Worm (Caenorhabditis elegans) whole organism, L4 larva: ENCODE data around the gene lgc-1.

Experiments used
- D1046.2 ChIP-seq: fragments of 200-800 bp; sonication (Bioruptor generic); IDR thresholded peaks from 2 replicates; pipeline ENCODE4 v1.3.6; 2022; ENCODE audit warnings: missing genetic modification characterization, missing compliant biosample characterization
- F26F4.8 ChIP-seq: fragments of 200-800 bp; sonication (Bioruptor generic); conservative IDR thresholded peaks from 2 replicates; pipeline ENCODE4 v1.3.6; 2022; ENCODE audit warnings: missing genetic modification characterization, missing compliant biosample characterization
- F49E8.2 ChIP-seq: sonication (generic microtip); optimal IDR thresholded peaks from 2 replicates; lab custom pipeline; 2016; ENCODE audit warnings: missing compliant biosample characterization, mild to moderate bottlenecking, missing genetic modification characterization, borderline replicate concordance
- Y105C5A.15 ChIP-seq: fragments of 200-800 bp; sonication (Bioruptor generic); IDR thresholded peaks from 2 replicates; pipeline ENCODE4 v1.3.6; 2022; ENCODE audit warnings: missing genetic modification characterization, missing compliant biosample characterization
- Y48G9A.11 ChIP-seq: fragments of 200-800 bp; sonication (Bioruptor generic); IDR thresholded peaks from 2 replicates; pipeline ENCODE4 v1.3.6; 2022; ENCODE audit warnings: missing genetic modification reagents, missing genetic modification characterization, missing compliant biosample characterization
- Y5F2A.4 ChIP-seq: fragments of 200-800 bp; sonication (Bioruptor generic); optimal IDR thresholded peaks from 2 replicates; lab custom pipeline; 2018; ENCODE audit warnings: mild to moderate bottlenecking, missing genetic modification characterization, missing compliant biosample characterization
- ZK546.5 ChIP-seq, 2 experiments: sonication (generic microtip); optimal IDR thresholded peaks; 2 replicates each; lab custom pipeline; 2017; ENCODE audit warnings: missing biosample characterization in 2 of 2, missing genetic modification characterization in 2 of 2
- aha-1 ChIP-seq: fragments of 150-350 bp; peaks from one replicate; lab custom pipeline; 2014; ENCODE audit warnings: missing biosample characterization, missing genetic modification characterization
- aly-2 ChIP-seq: sonication (generic microtip); optimal IDR thresholded peaks from 2 replicates; lab custom pipeline; 2018; ENCODE audit warnings: missing biosample characterization, missing genetic modification characterization
- arid-1 ChIP-seq: fragments of 200-800 bp; sonication (Bioruptor generic); conservative IDR thresholded peaks from 2 replicates; pipeline ENCODE4 v1.3.6; 2022; ENCODE audit warnings: missing genetic modification reagents, missing genetic modification characterization, missing compliant biosample characterization
- ceh-62 ChIP-seq: sonication (generic microtip); optimal IDR thresholded peaks from 2 replicates; lab custom pipeline; 2017; ENCODE audit warnings: missing biosample characterization, missing genetic modification characterization
- dpl-1 ChIP-seq: fragments of 150-350 bp; optimal IDR thresholded peaks from 2 replicates; lab custom pipeline; 2014; ENCODE audit warnings: missing biosample characterization, missing genetic modification reagents, missing genetic modification characterization
- egl-43 ChIP-seq: fragments of 200-800 bp; sonication (Bioruptor generic); IDR thresholded peaks from 2 replicates; pipeline ENCODE4 v1.3.6; 2022; ENCODE audit warnings: missing genetic modification reagents, missing genetic modification characterization, missing compliant biosample characterization
- fkh-10 ChIP-seq: fragments of 150-350 bp; optimal IDR thresholded peaks from 2 replicates; lab custom pipeline; 2014; ENCODE audit warnings: missing biosample characterization, missing genetic modification reagents, missing genetic modification characterization
- gei-8 ChIP-seq: fragments of 200-800 bp; sonication (Bioruptor generic); optimal IDR thresholded peaks from 2 replicates; lab custom pipeline; 2018; ENCODE audit warnings: mild to moderate bottlenecking, missing genetic modification characterization, missing compliant biosample characterization
- hmg-1.1 ChIP-seq: fragments of 200-800 bp; sonication (Bioruptor generic); IDR thresholded peaks from 2 replicates; pipeline ENCODE4 v1.3.6; 2022; ENCODE audit warnings: missing genetic modification reagents, missing genetic modification characterization, missing compliant biosample characterization
- lin-15B ChIP-seq: fragments of 150-350 bp; sonication (generic microtip); optimal IDR thresholded peaks from 3 replicates; lab custom pipeline; 2014; ENCODE audit warnings: missing biosample characterization, missing genetic modification characterization
- lin-29 ChIP-seq: fragments of 200-800 bp; sonication (Bioruptor generic); IDR thresholded peaks from 2 replicates; pipeline ENCODE4 v1.3.6; 2022; ENCODE audit warnings: missing genetic modification reagents, missing genetic modification characterization, missing compliant biosample characterization
- lin-38 ChIP-seq: fragments of 200-800 bp; sonication (Bioruptor generic); IDR thresholded peaks from 2 replicates; pipeline ENCODE4 v1.3.6; 2022; ENCODE audit warnings: missing genetic modification reagents, missing genetic modification characterization, missing compliant biosample characterization
- lir-3 ChIP-seq: sonication (generic microtip); optimal IDR thresholded peaks from 2 replicates; lab custom pipeline; 2016; ENCODE audit warnings: mild to moderate bottlenecking, missing genetic modification characterization, missing compliant biosample characterization
- lsy-2 ChIP-seq, 2 experiments: fragments of 150-350 bp in 1 of 2; sonication (generic microtip) in 1 of 2; optimal IDR thresholded peaks; 2 replicates each; lab custom pipeline; 2014 to 2017; ENCODE audit warnings: missing biosample characterization in 2 of 2, missing genetic modification characterization in 2 of 2
- mdt-29 ChIP-seq: fragments of 200-800 bp; sonication (Bioruptor generic); IDR thresholded peaks from 2 replicates; pipeline ENCODE4 v1.3.6; 2022; ENCODE audit warnings: missing genetic modification reagents, missing genetic modification characterization, missing compliant biosample characterization
- mxl-2 ChIP-seq: fragments of 200-800 bp; sonication (Bioruptor generic); conservative IDR thresholded peaks from 2 replicates; pipeline ENCODE4 v1.3.6; 2022; ENCODE audit warnings: missing genetic modification reagents, missing genetic modification characterization, missing compliant biosample characterization
- nhr-237 ChIP-seq: sonication (generic microtip); optimal IDR thresholded peaks from 2 replicates; lab custom pipeline; 2017; ENCODE audit warnings: missing biosample characterization, missing genetic modification characterization
- nhr-25 ChIP-seq: sonication (generic microtip); optimal IDR thresholded peaks from 2 replicates; lab custom pipeline; 2017; ENCODE audit warnings: missing genetic modification characterization, mild to moderate bottlenecking, missing compliant biosample characterization, antibody characterized with exemption, moderate library complexity, borderline replicate concordance; ENCODE audit not compliant: insufficient read depth
- nhr-28 ChIP-seq: fragments of 150-350 bp; optimal IDR thresholded peaks from 2 replicates; lab custom pipeline; 2014; ENCODE audit warnings: missing biosample characterization, missing genetic modification characterization
- nhr-76 ChIP-seq: fragments of 150-350 bp; optimal IDR thresholded peaks from 2 replicates; lab custom pipeline; 2014; ENCODE audit warnings: missing biosample characterization, missing genetic modification characterization
- set-16 ChIP-seq: fragments of 200-800 bp; sonication (Bioruptor generic); IDR thresholded peaks from 2 replicates; pipeline ENCODE4 v1.3.6; 2022; ENCODE audit warnings: missing genetic modification reagents, missing genetic modification characterization, missing compliant biosample characterization
- snpc-1.2 ChIP-seq: fragments of 200-800 bp; sonication (Bioruptor generic); IDR thresholded peaks from 2 replicates; pipeline ENCODE4 v1.3.6; 2022; ENCODE audit warnings: missing genetic modification reagents, missing genetic modification characterization, missing compliant biosample characterization
- spr-1 ChIP-seq: sonication (generic microtip); optimal IDR thresholded peaks from 2 replicates; lab custom pipeline; 2016; ENCODE audit warnings: mild to moderate bottlenecking, missing genetic modification characterization, missing compliant biosample characterization
- spr-3 ChIP-seq: fragments of 200-800 bp; sonication (Bioruptor generic); optimal IDR thresholded peaks from 2 replicates; lab custom pipeline; 2018; ENCODE audit warnings: mild to moderate bottlenecking, missing genetic modification characterization, missing compliant biosample characterization
- unc-130 ChIP-seq: sonication (generic microtip); optimal IDR thresholded peaks from 2 replicates; lab custom pipeline; 2016; ENCODE audit warnings: missing genetic modification reagents, missing genetic modification characterization, missing compliant biosample characterization
- unc-39 ChIP-seq: sonication (generic microtip); optimal IDR thresholded peaks from 2 replicates; lab custom pipeline; 2017; ENCODE audit warnings: missing biosample characterization, missing genetic modification characterization
- zfp-3 ChIP-seq: fragments of 200-800 bp; sonication (Bioruptor generic); conservative IDR thresholded peaks from 2 replicates; pipeline ENCODE4 v1.3.6; 2022; ENCODE audit warnings: missing genetic modification reagents, missing genetic modification characterization, missing compliant biosample characterization

lgc-1 gene

ce11 chrV:4175624-4176023, 40.8 kb downstream of the lgc-1 start, which contains the start of the genes coh-4 and pid-5:
Gene coh-4, minus strand, starts transcription at chrV:4175640.
Gene pid-5, plus strand, starts transcription at chrV:4175882.
- TF ChIP-seq lin-29 (GFP tag; lab: Robert Waterston, UW) = no peak
- TF ChIP-seq spr-1 (tag; lab: Kevin White, UChicago) = no peak
- TF ChIP-seq nhr-25 (tag; lab: Kevin White, UChicago) = no peak
- no peak for TF ChIP-seq Y105C5A.15 (GFP tag; lab: Robert Waterston, UW)
- peak; percentile 93 for TF ChIP-seq F49E8.2 (tag; lab: Kevin White, UChicago)
- peak; percentile 55; the same call in 1 of the 2 replicates for TF ChIP-seq Y48G9A.11 (GFP tag; lab: Robert Waterston, UW)
- no peak for TF ChIP-seq ceh-62 (tag; lab: Kevin White, UChicago)
- TF ChIP-seq aly-2 (tag; lab: Kevin White, UChicago) = no peak
- peak; percentile 90 for TF ChIP-seq unc-130 (GFP tag; lab: Kevin White, UChicago)
- peak; percentile 81 for TF ChIP-seq lin-38 (GFP tag; lab: Robert Waterston, UW)
- TF ChIP-seq snpc-1.2 (GFP tag; lab: Robert Waterston, UW) = peak; percentile 56; the same call in 1 of the 2 replicates
- 0 out of 2 replicates have a peak, but pooled peaks have one; percentile 15 for TF ChIP-seq mdt-29
- TF ChIP-seq, all 104 proteins: peak for 6

DNA sequence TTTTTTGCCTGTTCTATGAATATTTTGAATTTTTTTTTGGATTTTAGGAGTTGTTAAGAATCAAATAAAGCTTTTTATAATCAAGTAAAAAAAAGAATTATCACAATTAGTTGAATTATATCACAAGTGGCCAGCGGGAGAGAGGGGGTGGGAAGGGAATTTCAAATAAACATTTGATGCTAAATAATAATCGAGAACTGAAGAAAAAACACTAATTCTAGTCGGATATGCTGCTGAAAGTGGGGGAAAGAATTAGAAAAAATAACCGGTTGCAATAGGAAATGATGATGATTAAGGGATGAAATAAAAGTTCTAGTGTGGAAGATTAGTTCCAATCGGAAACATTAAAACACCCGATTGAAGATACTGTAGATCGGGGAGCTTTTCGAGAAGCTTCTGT, 46.4 kb downstream of the lgc-1 start:
- TF ChIP-seq zfp-3 (no peak), aha-1 (tag; lab: Kevin White, UChicago) (peak; percentile 98)
- TF ChIP-seq, all 104 proteins: peak for 1

- TF ChIP-seq nhr-237 (tag; lab: Kevin White, UChicago) (no peak), F26F4.8 (no peak), D1046.2 (GFP tag; lab: Robert Waterston, UW) (no peak), lsy-2 (tag; optimal IDR thresholded peaks at IDR 0.05; lab: Kevin White, UChicago) (no peak), lin-15B (tag; lab: Kevin White, UChicago) (no peak), ZK546.5 (tag; optimal IDR thresholded peaks at IDR 0.05; lab: Kevin White, UChicago) (no peak), dpl-1 (GFP tag; lab: Kevin White, UChicago) (no peak), unc-39 (tag; lab: Kevin White, UChicago) (no peak), spr-3 (GFP tag; lab: Kevin White, UChicago) (no peak), snpc-1.2 (GFP tag; lab: Robert Waterston, UW) (no peak), gei-8 (no peak), mxl-2 (GFP tag; lab: Robert Waterston, UW) (no peak), lir-3 (tag; lab: Kevin White, UChicago) (no peak), nhr-28 (tag; lab: Kevin White, UChicago) (no peak), Y5F2A.4 (no peak), arid-1 (GFP tag; lab: Robert Waterston, UW) (no peak), hmg-1.1 (GFP tag; lab: Robert Waterston, UW) (no peak), fkh-10 (GFP tag; lab: Kevin White, UChicago) (no peak)
Measured at ce11 chrV:4181727-4182126, 46.9 kb downstream of the lgc-1 start.

ce11 chrV:4182546-4182945, 47.7 kb downstream of the lgc-1 start:
- TF ChIP-seq set-16 (GFP tag; lab: Robert Waterston, UW) (peak; percentile 72), lin-38 (GFP tag; lab: Robert Waterston, UW) (0 out of 2 replicates have a peak, but pooled peaks have one; percentile 8), Y48G9A.11 (GFP tag; lab: Robert Waterston, UW) (peak; percentile 25; the same call in 1 of the 2 replicates), nhr-76 (tag; lab: Kevin White, UChicago) (no peak), egl-43 (GFP tag; lab: Robert Waterston, UW) (0 out of 2 replicates have a peak, but pooled peaks have one; percentile 26)
